Worm (Caenorhabditis elegans): ENCODE data around the gene pkg-2.

pkg-2 gene

DNA sequence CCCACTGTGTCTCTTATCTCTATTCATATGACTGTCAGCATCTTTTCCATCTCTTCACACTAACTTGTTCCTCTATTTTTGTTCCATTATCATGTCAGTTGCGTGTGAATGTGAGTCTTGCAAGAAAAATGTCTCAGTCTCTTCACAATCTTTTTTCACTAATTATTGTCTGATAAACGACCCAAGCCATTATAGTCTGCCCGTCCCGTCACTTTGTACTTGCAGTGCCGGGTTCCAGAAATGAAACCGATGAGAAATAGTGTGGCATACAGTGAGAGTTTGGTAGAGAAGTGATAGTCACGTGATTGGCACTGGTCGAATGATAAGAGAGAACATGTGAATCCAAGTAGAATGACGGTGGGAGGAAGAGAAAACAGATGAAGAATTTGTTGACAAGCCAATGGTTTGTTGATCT is 6.9 kb downstream of the pkg-2 start (continued):
- peak; percentile 89 for TF ChIP-seq jun-1 (tag; optimal IDR thresholded peaks at IDR 0.05)
- no peak for TF ChIP-seq ztf-11 (tag; optimal IDR thresholded peaks at IDR 0.05)
- TF ChIP-seq unc-62 (GFP tag; optimal IDR thresholded peaks at IDR 0.05 in 1 of 2), result peak in 1 of 2 experiments; percentile 69
- TF ChIP-seq unc-62 (tag; optimal IDR thresholded peaks at IDR 0.05), result peak; percentile 47
- no peak for TF ChIP-seq dmd-9 (GFP tag; IDR thresholded peaks at IDR 0.05)
- no peak for TF ChIP-seq R02D3.7 (tag; optimal IDR thresholded peaks at IDR 0.05)
- TF ChIP-seq T26A8.4 (GFP tag; IDR thresholded peaks at IDR 0.05), result peak; percentile 81
- no peak for TF ChIP-seq vab-7 (GFP tag; IDR thresholded peaks at IDR 0.05)
- 0 out of 2 replicates have a peak, but pooled peaks have one; percentile 27 for TF ChIP-seq arid-1 (GFP tag; conservative IDR thresholded peaks at IDR 0.05)
- TF ChIP-seq daf-8 (GFP tag; IDR thresholded peaks at IDR 0.05), result no peak
- no peak for TF ChIP-seq daf-19 (GFP tag; conservative IDR thresholded peaks at IDR 0.05)
- TF ChIP-seq hif-1 (tag; optimal IDR thresholded peaks at IDR 0.05), result peak; percentile 80 to 91
- no peak for TF ChIP-seq lin-29 (GFP tag; IDR thresholded peaks at IDR 0.05)
- TF ChIP-seq ztf-7 (tag; optimal IDR thresholded peaks at IDR 0.05), result peak; percentile 70
- TF ChIP-seq fos-1 (tag; optimal IDR thresholded peaks at IDR 0.05), result no peak

DNA sequence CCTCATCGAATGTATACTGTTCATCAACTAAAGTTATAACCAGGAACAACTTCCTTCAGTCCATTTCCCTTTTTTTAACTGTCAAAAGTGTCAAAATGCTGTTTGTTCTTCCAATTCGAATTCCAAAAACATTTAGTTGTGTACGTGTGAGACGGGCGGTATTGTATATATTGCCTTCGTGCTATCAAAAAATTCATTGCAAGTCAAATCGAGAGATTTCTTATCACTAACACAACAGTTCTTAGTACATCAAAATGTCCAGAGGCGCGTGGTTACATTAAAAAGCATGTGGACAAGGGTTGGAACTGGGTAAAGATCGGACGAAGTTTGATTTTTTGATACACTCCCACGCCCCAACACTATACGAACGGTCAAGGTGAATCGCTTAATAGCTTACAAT is 7.7 kb downstream of the pkg-2 start:
- no peak for TF ChIP-seq zfp-2 (tag; optimal IDR thresholded peaks at IDR 0.05)
- no peak for TF ChIP-seq lir-3 (tag; optimal IDR thresholded peaks at IDR 0.05)
- TF ChIP-seq skn-1 (tag; optimal IDR thresholded peaks at IDR 0.05), result no peak
- 0 out of 2 replicates have a peak, but pooled peaks have one; percentile 25 for TF ChIP-seq ceh-20 (GFP tag; IDR thresholded peaks at IDR 0.05)
- TF ChIP-seq T20F7.1 (GFP tag; optimal IDR thresholded peaks at IDR 0.05), result no peak
- no peak for TF ChIP-seq Y5F2A.4 (GFP tag; optimal IDR thresholded peaks at IDR 0.05)
- TF ChIP-seq mdl-1 (tag; optimal IDR thresholded peaks at IDR 0.05), result peak; percentile 5 to 85
- TF ChIP-seq nhr-41 (GFP tag; IDR thresholded peaks at IDR 0.05), result no peak
- peak; percentile 83 for TF ChIP-seq php-3 (GFP tag; IDR thresholded peaks at IDR 0.05)
- no peak for TF ChIP-seq lin-13 (GFP tag; optimal IDR thresholded peaks at IDR 0.05)
- TF ChIP-seq ceh-28 (tag; optimal IDR thresholded peaks at IDR 0.05), result no peak
- TF ChIP-seq T26A8.4 (GFP tag; IDR thresholded peaks at IDR 0.05), result no peak
- TF ChIP-seq nhr-6 (tag; optimal IDR thresholded peaks at IDR 0.05), result no peak
- no peak for TF ChIP-seq lin-29 (GFP tag; IDR thresholded peaks at IDR 0.05)
- no peak for TF ChIP-seq rbr-2 (tag; optimal IDR thresholded peaks at IDR 0.05)
- peak; percentile 79 for TF ChIP-seq nhr-28 (tag; optimal IDR thresholded peaks at IDR 0.05)
- no peak for TF ChIP-seq F37D6.2 (tag; optimal IDR thresholded peaks at IDR 0.05)
- TF ChIP-seq daf-19 (GFP tag; conservative IDR thresholded peaks at IDR 0.05), result no peak
- peak; percentile 92 for TF ChIP-seq aha-1 (tag)
- TF ChIP-seq lin-38 (GFP tag; IDR thresholded peaks at IDR 0.05), result no peak
- TF ChIP-seq ztf-11 (tag; optimal IDR thresholded peaks at IDR 0.05), result no peak
- TF ChIP-seq jun-1 (tag; optimal IDR thresholded peaks at IDR 0.05), result peak; percentile 8
- TF ChIP-seq nhr-42 (GFP tag; IDR thresholded peaks at IDR 0.05), result no peak
- no peak for TF ChIP-seq ZK546.5 (tag; optimal IDR thresholded peaks at IDR 0.05)
- TF ChIP-seq dmd-6 (GFP tag; IDR thresholded peaks at IDR 0.05), result peak; percentile 96
- no peak for TF ChIP-seq ceh-44 (GFP tag; IDR thresholded peaks at IDR 0.05)
- TF ChIP-seq snpc-1.2 (GFP tag; IDR thresholded peaks at IDR 0.05), result no peak
- peak in 1 of 2 experiments; percentile 11 for TF ChIP-seq daf-16 (GFP tag; optimal IDR thresholded peaks at IDR 0.05)
- peak; percentile 97 for TF ChIP-seq daf-16 (tag; optimal IDR thresholded peaks at IDR 0.05)
- TF ChIP-seq pqm-1 (tag; optimal IDR thresholded peaks at IDR 0.05), result peak; percentile 80
- TF ChIP-seq arid-1 (GFP tag; conservative IDR thresholded peaks at IDR 0.05), result no peak
- no peak for TF ChIP-seq mdt-29 (GFP tag; IDR thresholded peaks at IDR 0.05)
- TF ChIP-seq hlh-30 (tag; optimal IDR thresholded peaks at IDR 0.05; ENCODE audit: insufficient read depth), result peak; percentile 76
- TF ChIP-seq ama-1 (optimal IDR thresholded peaks at IDR 0.05), result peak; percentile 11
- no peak for TF ChIP-seq nhr-237 (tag; optimal IDR thresholded peaks at IDR 0.05)
- TF ChIP-seq D1046.2 (GFP tag; IDR thresholded peaks at IDR 0.05), result no peak
- peak; percentile 27 for TF ChIP-seq nhr-77 (tag; optimal IDR thresholded peaks at IDR 0.05)
- TF ChIP-seq Y75B8A.6 (GFP tag; IDR thresholded peaks at IDR 0.05), result no peak
- TF ChIP-seq attf-4 (tag; optimal IDR thresholded peaks at IDR 0.05), result no peak
- TF ChIP-seq hif-1 (tag; optimal IDR thresholded peaks at IDR 0.05), result peak in 1 of 2 experiments; percentile 34
- TF ChIP-seq zip-2 (tag; optimal IDR thresholded peaks at IDR 0.05), result no peak
- TF ChIP-seq aly-2 (tag; optimal IDR thresholded peaks at IDR 0.05), result no peak
- TF ChIP-seq dmd-8 (GFP tag; IDR thresholded peaks at IDR 0.05), result no peak
